Worm (Caenorhabditis elegans) whole organism, early embryonic: ENCODE results near the gene chil-12.
"Not testable (repeated sequence)": the region's sequence is repeated elsewhere in the genome, so short reads cannot be mapped to it uniquely, and the experiment has no call there.

Experiments
- B0310.2 ChIP-seq: sonication (generic microtip); optimal IDR thresholded peaks from 2 replicates; lab custom pipeline; 2016; ENCODE audit warnings: mild to moderate bottlenecking, missing genetic modification characterization, missing compliant biosample characterization
- F13C5.2 ChIP-seq: sonication (generic microtip); optimal IDR thresholded peaks from 2 replicates; lab custom pipeline; 2017; ENCODE audit warnings: mild to moderate bottlenecking, missing genetic modification characterization, inconsistent platforms, missing compliant biosample characterization
- aly-1 ChIP-seq: sonication (generic microtip); optimal IDR thresholded peaks from 2 replicates; lab custom pipeline; 2016; ENCODE audit warnings: missing genetic modification characterization, missing compliant biosample characterization
- ama-1 ChIP-seq: fragments of 150-350 bp; optimal IDR thresholded peaks from 2 replicates; lab custom pipeline; 2014
- ceh-13 ChIP-seq: fragments of 200-800 bp; sonication (Bioruptor generic); optimal IDR thresholded peaks from 2 replicates; lab custom pipeline; 2018; ENCODE audit warnings: mild to moderate bottlenecking, missing genetic modification characterization, missing compliant biosample characterization
- ceh-36 ChIP-seq: sonication (generic microtip); optimal IDR thresholded peaks from 2 replicates; lab custom pipeline; 2016; ENCODE audit warnings: missing genetic modification characterization, inconsistent platforms, missing compliant biosample characterization
- ets-7 ChIP-seq: sonication (generic microtip); optimal IDR thresholded peaks from 2 replicates; lab custom pipeline; 2016; ENCODE audit warnings: missing genotype, missing genetic modification characterization, missing compliant biosample characterization
- flt-1 ChIP-seq: fragments of 200-800 bp; sonication (Bioruptor generic); IDR thresholded peaks from 2 replicates; pipeline ENCODE4 v1.3.6; 2022; ENCODE audit warnings: missing genetic modification characterization, missing compliant biosample characterization
- hmbx-1 ChIP-seq: sonication (generic microtip); optimal IDR thresholded peaks from 2 replicates; lab custom pipeline; 2016; ENCODE audit warnings: mild to moderate bottlenecking, missing genetic modification characterization, missing compliant biosample characterization
- hmg-4 ChIP-seq: fragments of 200-800 bp; sonication (Bioruptor generic); optimal IDR thresholded peaks from 2 replicates; lab custom pipeline; 2018; ENCODE audit warnings: mild to moderate bottlenecking, missing genetic modification characterization, missing compliant biosample characterization
- hnd-1 ChIP-seq: sonication (generic microtip); optimal IDR thresholded peaks from 2 replicates; lab custom pipeline; 2016; ENCODE audit warnings: missing genetic modification characterization, missing compliant biosample characterization
- pes-1 ChIP-seq: fragments of 200-800 bp; sonication (Bioruptor generic); IDR thresholded peaks from 2 replicates; pipeline ENCODE4 v1.3.6; 2022; ENCODE audit warnings: missing genetic modification reagents, missing genetic modification characterization, missing compliant biosample characterization
- scrt-1 ChIP-seq: fragments of 200-800 bp; sonication (Bioruptor generic); IDR thresholded peaks from 2 replicates; pipeline ENCODE4 v1.3.6; 2022; ENCODE audit warnings: missing genetic modification characterization, missing compliant biosample characterization
- sea-1 ChIP-seq: fragments of 200-800 bp; sonication (Bioruptor generic); conservative IDR thresholded peaks from 2 replicates; pipeline ENCODE4 v1.3.6; 2022; ENCODE audit warnings: missing genetic modification characterization, missing compliant biosample characterization
- tbx-11 ChIP-seq: fragments of 200-800 bp; sonication (Bioruptor generic); IDR thresholded peaks from 2 replicates; pipeline ENCODE4 v1.3.6; 2022; ENCODE audit warnings: missing genetic modification characterization, missing compliant biosample characterization
- tbx-37 ChIP-seq: fragments of 200-800 bp; sonication (Bioruptor generic); conservative IDR thresholded peaks from 2 replicates; pipeline ENCODE4 v1.3.6; 2022; ENCODE audit warnings: missing genetic modification reagents, missing genetic modification characterization, missing compliant biosample characterization
- tra-4 ChIP-seq: sonication (generic microtip); optimal IDR thresholded peaks from 2 replicates; lab custom pipeline; 2017; ENCODE audit warnings: missing genetic modification characterization, missing compliant biosample characterization

The chil-12 gene

ce11 chrV:15232200-15232599 is 9.2 kb upstream of the chil-12 start, which contains the start of gene srw-13:
Gene srw-13, plus strand, starts transcription at chrV:15232500.
- TF ChIP-seq B0310.2 (tag; lab: Kevin White, UChicago) (no peak), tra-4 (tag; lab: Kevin White, UChicago) (no peak), ceh-36 (tag; lab: Kevin White, UChicago) (no peak), scrt-1 (GFP tag; lab: Robert Waterston, UW) (no peak), tbx-37 (no peak), flt-1 (GFP tag; lab: Robert Waterston, UW) (no peak), ceh-13 (GFP tag; lab: Kevin White, UChicago) (no peak), aly-1 (tag; lab: Kevin White, UChicago) (no peak), hnd-1 (tag; lab: Kevin White, UChicago) (no peak), hmbx-1 (tag; lab: Kevin White, UChicago) (no peak), F13C5.2 (tag; lab: Kevin White, UChicago) (no peak), ama-1 (no peak)

- TF ChIP-seq hnd-1 (tag; lab: Kevin White, UChicago) (no peak), scrt-1 (GFP tag; lab: Robert Waterston, UW) (no peak), F13C5.2 (tag; lab: Kevin White, UChicago) (no peak), flt-1 (GFP tag; lab: Robert Waterston, UW) (no peak), hmg-4 (no peak), pes-1 (GFP tag; lab: Robert Waterston, UW) (no peak)
These were observed 5.7 kb upstream of the chil-12 start, which contains the start of gene nhr-164 for ce11 chrV:15235661-15236060. Gene nhr-164, minus strand, starts transcription at chrV:15235761.

- TF ChIP-seq tbx-37 (no peak), sea-1 (GFP tag; lab: Robert Waterston, UW) (no peak), ceh-36 (tag; lab: Kevin White, UChicago) (no peak), pes-1 (GFP tag; lab: Robert Waterston, UW) (no peak), tbx-11 (GFP tag; lab: Robert Waterston, UW) (no peak), tra-4 (tag; lab: Kevin White, UChicago) (no peak), scrt-1 (GFP tag; lab: Robert Waterston, UW) (no peak), ceh-13 (GFP tag; lab: Kevin White, UChicago) (no peak), F13C5.2 (tag; lab: Kevin White, UChicago) (no peak), hmg-4 (no peak), hmbx-1 (tag; lab: Kevin White, UChicago) (no peak), ets-7 (tag; lab: Kevin White, UChicago) (no peak), B0310.2 (tag; lab: Kevin White, UChicago) (no peak), ama-1 (no peak), hnd-1 (tag; lab: Kevin White, UChicago) (no peak), aly-1 (tag; lab: Kevin White, UChicago) (no peak), flt-1 (GFP tag; lab: Robert Waterston, UW) (no peak)
These were observed 2.8 kb upstream of the chil-12 start, which contains the start of gene srw-12 for ce11 chrV:15238552-15238951. Gene srw-12, minus strand, starts transcription at chrV:15238652.

- TF ChIP-seq B0310.2 (tag; lab: Kevin White, UChicago) (no peak), scrt-1 (GFP tag; lab: Robert Waterston, UW) (no peak), flt-1 (GFP tag; lab: Robert Waterston, UW) (no peak), hmg-4 (no peak), aly-1 (tag; lab: Kevin White, UChicago) (no peak), ama-1 (no peak), tra-4 (tag; lab: Kevin White, UChicago) (no peak), ceh-13 (GFP tag; lab: Kevin White, UChicago) (no peak)
These were observed 1.1 kb upstream of the chil-12 start, which contains the start of gene srw-11 for ce11 chrV:15240215-15240614. Gene srw-11, minus strand, starts transcription at chrV:15240315.

ce11 chrV:15244456-15244855 is 3.1 kb downstream of the chil-12 start, which contains the start of gene kin-30:
Gene kin-30, plus strand, starts transcription at chrV:15244756.
- TF ChIP-seq B0310.2 (tag; lab: Kevin White, UChicago): no peak

ce11 chrV:15250304-15250703 is 8.9 kb downstream of the chil-12 start, which contains the start of gene srd-28:
Gene srd-28, plus strand, starts transcription at chrV:15250604.
- not testable (repeated sequence) for TF ChIP-seq sea-1 (GFP tag; lab: Robert Waterston, UW); tbx-11 (GFP tag; lab: Robert Waterston, UW); hmbx-1 (tag; lab: Kevin White, UChicago)

ce11 chrV:15252082-15252481 is 10.7 kb downstream of the chil-12 start, which contains the start of gene srbc-76:
Gene srbc-76, plus strand, starts transcription at chrV:15252382.
- TF ChIP-seq tra-4 (tag; lab: Kevin White, UChicago) (no peak), hnd-1 (tag; lab: Kevin White, UChicago) (no peak), B0310.2 (tag; lab: Kevin White, UChicago) (no peak), ama-1 (no peak), flt-1 (GFP tag; lab: Robert Waterston, UW) (no peak), F13C5.2 (tag; lab: Kevin White, UChicago) (no peak), tbx-11 (GFP tag; lab: Robert Waterston, UW) (no peak), tbx-37 (no peak)

ce11 chrV:15253529-15253928 is 12.2 kb downstream of the chil-12 start, which contains the start of gene srbc-75:
Gene srbc-75, plus strand, starts transcription at chrV:15253829.
- no peak for TF ChIP-seq hmbx-1 (tag; lab: Kevin White, UChicago)
